Fruit fly (Drosophila melanogaster): ENCODE results near the gene Grip.

Gene Grip

DNA sequence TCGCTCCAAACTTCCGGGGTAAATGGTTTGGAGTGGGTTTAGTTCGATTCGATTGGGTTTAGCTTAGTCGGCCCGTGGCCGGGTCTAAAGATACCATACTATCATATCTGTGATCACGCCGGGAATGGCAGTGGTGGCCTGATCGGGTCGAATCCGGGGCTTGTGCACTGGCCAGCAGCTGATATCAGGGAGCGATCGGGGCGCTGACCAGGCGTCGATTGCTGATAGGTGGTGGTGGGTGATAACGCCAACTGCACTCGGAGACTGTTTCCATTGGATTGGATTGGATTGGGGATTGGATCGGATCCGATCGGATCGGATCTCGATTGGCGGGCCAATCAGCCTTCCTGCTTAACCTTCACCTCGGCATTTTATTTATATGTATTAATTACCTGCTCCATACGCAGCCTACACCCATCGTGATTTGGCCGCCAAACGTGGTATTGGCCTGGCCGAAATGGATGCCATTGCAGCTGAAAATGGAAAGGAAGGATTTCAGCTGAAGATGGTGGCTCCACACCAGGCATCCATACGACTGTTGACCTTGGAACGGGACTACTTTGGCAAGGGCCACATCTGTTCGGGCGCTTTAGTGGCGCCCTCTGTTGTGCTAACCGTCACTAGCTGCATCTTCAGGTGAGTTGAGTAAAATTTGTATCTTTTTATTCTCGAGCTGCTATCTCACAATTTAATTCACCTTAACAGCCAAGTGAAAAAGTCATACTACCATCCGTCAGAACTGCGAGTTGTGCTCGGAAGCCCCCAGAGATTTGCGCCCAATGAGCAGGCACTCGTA lies 9.2 kb upstream of the Grip start:
- TF ChIP-seq CG12659 (GFP tag; optimal IDR thresholded peaks at IDR 0.05) (no peak), hb (GFP tag; IDR thresholded peaks at IDR 0.05; ENCODE audit: partially characterized antibody) (no peak), nerfin-1 (tag; optimal IDR thresholded peaks at IDR 0.05) (no peak), CG15696 (tag; optimal IDR thresholded peaks at IDR 0.05) (no peak), CTCF (GFP tag; optimal IDR thresholded peaks at IDR 0.05) (peak; percentile 78), sima (GFP tag; optimal IDR thresholded peaks at IDR 0.05) (no peak), CG17385 (GFP tag; optimal IDR thresholded peaks at IDR 0.05) (no peak), CG4404 (GFP tag; IDR thresholded peaks at IDR 0.05) (no peak), exex (tag; optimal IDR thresholded peaks at IDR 0.05) (peak; percentile 41), Scr (GFP tag; IDR thresholded peaks at IDR 0.05; ENCODE audit: partially characterized antibody) (no peak), Sox100B (GFP tag; optimal IDR thresholded peaks at IDR 0.05) (no peak), CG10654 (GFP tag; optimal IDR thresholded peaks at IDR 0.05) (no peak), CG11398 (GFP tag; optimal IDR thresholded peaks at IDR 0.05) (no peak), Nf-YB (GFP tag; optimal IDR thresholded peaks at IDR 0.05) (no peak), schlank (tag; optimal IDR thresholded peaks at IDR 0.05) (no peak), Deaf1 (tag; optimal IDR thresholded peaks at IDR 0.05) (no peak), fd3F (GFP tag; optimal IDR thresholded peaks at IDR 0.05) (no peak), MBD-R2 (GFP tag; IDR thresholded peaks at IDR 0.05) (no peak), CG14710 (tag; optimal IDR thresholded peaks at IDR 0.05) (no peak), CG11695 (GFP tag; IDR thresholded peaks at IDR 0.05) (no peak), Doc3 (GFP tag; IDR thresholded peaks at IDR 0.05; ENCODE audit: partially characterized antibody) (no peak), CG12155 (GFP tag; optimal IDR thresholded peaks at IDR 0.05) (no peak), grn (GFP tag; optimal IDR thresholded peaks at IDR 0.05) (peak; percentile 83), klu (GFP tag; IDR thresholded peaks at IDR 0.05) (no peak), chif (GFP tag; optimal IDR thresholded peaks at IDR 0.05) (no peak), CG11696 (GFP tag; IDR thresholded peaks at IDR 0.05) (no peak), vnd (GFP tag; IDR thresholded peaks at IDR 0.05; ENCODE audit: partially characterized antibody) (no peak), HLHmδ (GFP tag; optimal IDR thresholded peaks at IDR 0.05) (no peak), tin (GFP tag; optimal IDR thresholded peaks at IDR 0.05) (no peak), PHDP (tag; optimal IDR thresholded peaks at IDR 0.05) (no peak), org-1 (GFP tag; optimal IDR thresholded peaks at IDR 0.05) (no peak), Hr78 (GFP tag; optimal IDR thresholded peaks at IDR 0.05) (peak in 1 of 2 experiments; percentile 30), chinmo (GFP tag; IDR thresholded peaks at IDR 0.05; ENCODE audit: partially characterized antibody) (no peak), dpn (GFP tag; optimal IDR thresholded peaks at IDR 0.05) (no peak)

- TF ChIP-seq Trl (optimal IDR thresholded peaks at IDR 0.05) = no peak
- TF ChIP-seq Trl (GFP tag; optimal IDR thresholded peaks at IDR 0.05) = no peak
- TF ChIP-seq CTCF (GFP tag; optimal IDR thresholded peaks at IDR 0.05) = peak; percentile 75
- no peak for TF ChIP-seq unc-4 (GFP tag; IDR thresholded peaks at IDR 0.05; ENCODE audit: partially characterized antibody)
- peak; percentile 5 for TF ChIP-seq Med (GFP tag)
- peak; percentile 36 for TF ChIP-seq sens (GFP tag)
- peak; percentile 9 for TF ChIP-seq stwl (tag; optimal IDR thresholded peaks at IDR 0.05)
- TF ChIP-seq CG15011 (GFP tag; optimal IDR thresholded peaks at IDR 0.05) = no peak
- peak; percentile 50 for TF ChIP-seq CG12769 (tag; optimal IDR thresholded peaks at IDR 0.05)
- TF ChIP-seq Hr78 (GFP tag; optimal IDR thresholded peaks at IDR 0.05) = no peak
- TF ChIP-seq Opbp (GFP tag; IDR thresholded peaks at IDR 0.05; ENCODE audit: partially characterized antibody) = no peak
- peak; percentile 7 for TF ChIP-seq twi (tag; optimal IDR thresholded peaks at IDR 0.05)
- TF ChIP-seq Mrtf (GFP tag; IDR thresholded peaks at IDR 0.05) = no peak
- no peak for TF ChIP-seq da (GFP tag; optimal IDR thresholded peaks at IDR 0.05)
- no peak for TF ChIP-seq Sox100B (GFP tag; optimal IDR thresholded peaks at IDR 0.05)
- TF ChIP-seq Dad (GFP tag; optimal IDR thresholded peaks at IDR 0.05) = no peak
- no peak for TF ChIP-seq Bdp1 (GFP tag; optimal IDR thresholded peaks at IDR 0.05)
- no peak for TF ChIP-seq CG12219 (GFP tag; optimal IDR thresholded peaks at IDR 0.05)
- TF ChIP-seq CG8388 (GFP tag; optimal IDR thresholded peaks at IDR 0.05) = peak; percentile 80
These were observed 1.9 kb upstream of the Grip start for dm6 chrX:5964169-5964686.
